Fruit fly (Drosophila melanogaster) whole organism, adult: ENCODE measurements around the gene Obp99d.

ENCODE experiments used
- kay ChIP-seq: fragments of 200-800 bp; sonication (Bioruptor generic); peaks from one replicate; lab custom pipeline; 2016; ENCODE audit warnings: missing biosample characterization, missing genetic modification characterization, borderline replicate concordance
- ovo ChIP-seq: fragments of 200-800 bp; sonication (Bioruptor generic); optimal IDR thresholded peaks from 2 replicates; lab custom pipeline; 2016; ENCODE audit warnings: missing biosample characterization, missing genetic modification characterization

dm6 chr3R:29745056-29745455 lies 30.8 kb downstream of the Obp99d start, which contains the start of the genes Wdr24 and IntS11:
- TF ChIP-seq kay (GFP tag; lab: Kevin White, UChicago) = no peak
- no peak for TF ChIP-seq ovo (GFP tag; lab: Kevin White, UChicago)
